Worm (Caenorhabditis elegans) whole organism, dauer: ENCODE measurements around the gene Y75B7AR.1.

ENCODE experiments used
- unc-62 ChIP-seq: sonication (generic microtip); optimal IDR thresholded peaks from 2 replicates; lab custom pipeline; 2017; ENCODE audit warnings: missing biosample characterization, missing genetic modification reagents, missing genetic modification characterization

The Y75B7AR.1 gene

DNA sequence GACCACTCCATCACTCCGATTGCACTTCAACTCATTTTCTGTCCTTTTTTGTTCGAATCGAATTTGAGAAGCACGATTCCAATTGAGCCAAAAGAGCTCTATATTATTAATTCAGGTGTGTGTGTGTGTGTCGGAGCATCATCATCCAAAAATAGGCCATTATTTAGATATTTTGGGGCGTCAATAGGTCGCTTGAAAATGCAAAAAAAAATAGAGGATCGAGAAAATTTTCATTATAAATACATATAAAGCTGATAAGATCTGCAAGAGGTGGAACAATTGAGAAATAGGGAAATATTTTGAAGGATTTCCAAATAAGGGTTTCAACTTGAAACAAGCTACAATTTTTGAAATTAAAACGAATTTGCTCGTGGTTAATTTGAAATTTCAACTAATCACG lies at the start of gene Y75B7AR.1:
Gene Y75B7AR.1, minus strand, starts transcription at position 101 of the 400 bp plus-strand sequence.
- TF ChIP-seq unc-62 (GFP tag; lab: Kevin White, UChicago): no peak

DNA sequence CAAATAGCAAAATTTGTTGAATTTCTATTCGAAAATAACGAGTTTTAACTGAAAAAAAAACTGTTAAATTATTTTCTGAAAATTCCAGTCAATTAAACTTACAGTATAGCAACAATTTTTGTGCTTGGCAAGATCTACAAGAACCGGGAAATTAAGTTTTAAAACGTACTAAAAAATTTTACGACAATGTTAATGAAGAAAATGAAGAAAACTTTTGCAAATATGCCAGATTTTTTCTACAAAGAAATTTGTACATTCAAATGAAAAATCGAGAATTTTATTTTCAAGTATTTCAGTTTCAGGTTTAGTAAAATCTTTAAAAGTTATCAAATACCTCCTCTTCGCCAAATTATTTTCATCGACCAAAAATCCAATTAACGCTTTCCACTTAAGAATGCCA lies 49.2 kb upstream of the Y75B7AR.1 start, which contains the start of gene cnc-11:
Gene cnc-11, plus strand, starts transcription at position 301 of the 400 bp plus-strand sequence.
- TF ChIP-seq unc-62 (GFP tag; lab: Kevin White, UChicago): no peak

ce11 chrV:1438832-1439231 lies 46.0 kb upstream of the Y75B7AR.1 start, which contains the start of gene R09B5.11:
R09B5.11 (plus strand) TSS chrV:1439205.
- TF ChIP-seq unc-62 (GFP tag; lab: Kevin White, UChicago): no peak

ce11 chrV:1438205-1438604 lies 45.4 kb upstream of the Y75B7AR.1 start:
- TF ChIP-seq unc-62 (GFP tag; lab: Kevin White, UChicago): no peak

DNA sequence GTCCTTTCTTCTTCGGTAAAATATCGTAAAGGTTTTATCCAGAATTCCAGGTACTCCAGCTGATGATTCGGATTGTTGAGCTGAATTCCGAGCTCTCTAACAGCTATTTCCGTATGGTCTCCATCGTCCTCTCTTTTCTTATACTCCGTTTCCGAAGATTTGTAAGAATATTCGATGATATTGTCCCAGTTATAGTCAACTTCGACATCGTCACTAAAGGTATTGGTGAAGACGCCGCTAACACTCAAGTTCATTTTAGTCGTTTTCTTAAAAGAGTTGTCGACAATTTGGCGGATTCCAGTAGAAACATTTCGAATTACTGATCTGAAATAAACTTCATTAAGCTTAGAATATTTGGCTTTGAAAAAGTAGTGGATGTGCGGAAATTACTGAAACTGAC lies 42.3 kb upstream of the Y75B7AR.1 start:
- no peak for TF ChIP-seq unc-62 (GFP tag; lab: Kevin White, UChicago)

DNA sequence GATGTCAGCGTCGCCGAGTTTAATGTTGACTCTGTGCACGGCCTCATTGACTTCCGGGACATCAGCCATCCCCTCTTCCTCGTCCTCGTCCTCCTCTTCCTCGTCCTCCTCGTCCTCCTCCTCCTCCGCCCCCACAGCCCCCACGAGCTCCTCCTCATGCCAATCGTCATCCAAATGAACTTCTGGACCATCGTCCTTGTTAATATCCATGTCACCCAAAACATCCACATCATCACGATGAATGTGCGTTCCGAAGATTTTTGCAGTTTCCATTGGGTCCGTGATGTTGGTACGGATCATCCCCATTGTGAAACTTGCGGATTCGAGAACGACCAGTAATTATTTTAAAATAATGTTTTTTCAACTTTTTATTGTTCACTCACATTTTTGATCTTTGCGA lies 41.6 kb upstream of the Y75B7AR.1 start:
- TF ChIP-seq unc-62 (GFP tag; lab: Kevin White, UChicago): no peak

DNA sequence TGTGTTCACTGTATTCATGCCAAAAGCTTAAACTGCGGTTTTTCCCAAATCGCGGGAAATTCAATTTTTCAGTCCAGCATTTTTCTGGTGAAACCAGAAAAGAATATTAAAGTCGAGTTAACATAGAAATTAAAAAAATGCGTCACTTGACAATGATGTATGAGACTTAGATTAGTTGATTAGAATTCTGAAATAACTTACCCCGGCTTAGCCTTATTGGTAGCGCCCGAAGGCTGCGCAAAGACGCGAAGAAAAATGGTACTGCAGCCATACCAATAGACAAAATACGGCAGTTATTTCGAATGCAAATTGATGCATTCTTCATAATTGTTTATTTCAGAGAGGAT lies 40.6 kb upstream of the Y75B7AR.1 start:
- TF ChIP-seq unc-62 (GFP tag; lab: Kevin White, UChicago): no peak

ce11 chrV:1432500-1433418 lies 40.0 kb upstream of the Y75B7AR.1 start:
- no peak for TF ChIP-seq unc-62 (GFP tag; lab: Kevin White, UChicago)

DNA sequence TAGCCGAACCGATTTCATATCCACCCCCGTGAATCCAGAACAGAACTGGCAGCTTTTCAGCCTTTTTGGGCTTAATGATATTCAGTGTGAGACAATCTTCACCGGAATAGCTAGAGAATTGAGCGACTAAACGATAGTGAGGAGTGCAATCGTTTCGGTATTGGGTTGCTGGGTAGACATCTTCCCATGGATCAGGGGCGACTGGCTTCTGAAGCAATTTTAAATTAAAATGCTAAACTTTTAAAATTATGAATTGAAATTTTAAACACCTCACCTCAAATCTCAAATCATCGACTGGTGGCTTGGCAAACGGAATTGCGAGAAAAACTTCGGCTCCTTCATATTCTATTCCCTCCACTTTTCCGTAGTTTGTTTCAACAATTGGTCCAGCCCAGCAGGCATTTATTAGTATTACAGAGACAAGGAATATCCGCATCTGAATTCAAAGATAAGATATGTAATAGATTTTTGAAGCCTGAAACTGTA lies 38.9 kb upstream of the Y75B7AR.1 start, which contains the start of gene ges-1:
Gene ges-1, minus strand, starts transcription at position 436 of the 486 bp plus-strand sequence.
- TF ChIP-seq unc-62 (GFP tag; lab: Kevin White, UChicago): no peak

ce11 chrV:1425595-1425994 lies 32.8 kb upstream of the Y75B7AR.1 start, which contains the start of gene R12A1.3:
R12A1.3 (minus strand) TSS chrV:1425794.
- no peak for TF ChIP-seq unc-62 (GFP tag; lab: Kevin White, UChicago)

ce11 chrV:1423338-1423737 lies 30.5 kb upstream of the Y75B7AR.1 start:
- no peak for TF ChIP-seq unc-62 (GFP tag; lab: Kevin White, UChicago)

DNA sequence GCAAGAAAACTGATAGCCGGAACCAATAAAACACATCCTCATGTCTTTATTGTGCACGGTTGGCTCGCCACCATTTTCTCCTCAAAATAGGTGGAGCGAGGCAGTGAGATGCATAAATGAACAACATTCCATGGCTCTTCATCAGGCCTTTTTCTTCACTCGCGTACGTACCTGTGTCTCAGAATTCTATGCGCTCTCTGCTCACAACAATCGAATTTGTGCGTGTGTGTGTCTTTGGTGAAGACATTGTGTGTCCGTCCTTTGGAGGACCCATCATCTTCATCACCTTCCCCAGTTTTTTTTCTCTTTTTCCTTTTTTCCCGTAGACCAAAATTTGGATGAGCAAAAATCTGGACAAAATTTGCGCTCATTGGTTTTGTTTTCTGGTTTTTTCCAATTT lies 29.5 kb upstream of the Y75B7AR.1 start:
- TF ChIP-seq unc-62 (GFP tag; lab: Kevin White, UChicago): no peak

- TF ChIP-seq unc-62 (GFP tag; lab: Kevin White, UChicago): no peak
Measured at ce11 chrV:1416154-1416553, 23.4 kb upstream of the Y75B7AR.1 start.

ce11 chrV:1414615-1415433 lies 22.0 kb upstream of the Y75B7AR.1 start:
- TF ChIP-seq unc-62 (GFP tag; lab: Kevin White, UChicago): no peak

- no peak for TF ChIP-seq unc-62 (GFP tag; lab: Kevin White, UChicago)
Measured at ce11 chrV:1411459-1411858, 18.7 kb upstream of the Y75B7AR.1 start, which contains the start of gene snt-5. snt-5 (minus strand) TSS chrV:1411559.

DNA sequence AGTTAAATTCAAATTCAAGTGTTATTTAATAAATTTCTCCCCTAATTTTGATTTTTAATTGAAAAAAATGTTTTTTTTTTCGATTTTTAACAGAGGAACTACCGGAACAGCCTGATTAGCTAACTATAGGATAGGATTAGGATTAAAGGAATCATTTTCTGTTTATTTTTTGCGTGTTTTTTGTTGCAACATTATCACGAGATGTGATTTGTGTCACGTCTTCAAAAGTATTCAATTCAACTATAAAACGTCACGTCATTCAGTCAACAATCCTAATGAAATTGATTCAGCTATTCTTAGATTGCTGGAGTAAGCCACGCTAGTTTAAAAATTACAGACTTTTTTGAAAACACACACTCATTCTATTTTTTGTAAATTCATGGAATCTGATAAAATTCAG lies 17.9 kb upstream of the Y75B7AR.1 start:
- no peak for TF ChIP-seq unc-62 (GFP tag; lab: Kevin White, UChicago)
